Fruit fly (Drosophila melanogaster): ENCODE data around the gene Papst2.
A peak's percentile ranks its signal among the peaks of the same experiment; 100 is the strongest.

Papst2 gene

dm6 chr3L:17001055-17001454, 41.5 kb upstream of the Papst2 start (continued):
- TF ChIP-seq Neu2 (GFP tag; optimal IDR thresholded peaks at IDR 0.05; ENCODE audit: borderline replicate concordance) (no peak), jumu (GFP tag; optimal IDR thresholded peaks at IDR 0.05) (no peak), CG8388 (GFP tag; optimal IDR thresholded peaks at IDR 0.05) (no peak), hbn (GFP tag; IDR thresholded peaks at IDR 0.05; ENCODE audit: partially characterized antibody) (no peak), Scr (GFP tag; IDR thresholded peaks at IDR 0.05; ENCODE audit: partially characterized antibody) (no peak), CG4328 (GFP tag; optimal IDR thresholded peaks at IDR 0.05) (no peak), Lim3 (GFP tag; IDR thresholded peaks at IDR 0.05) (no peak), sqz (GFP tag; optimal IDR thresholded peaks at IDR 0.05) (no peak), fd96Cb (tag; optimal IDR thresholded peaks at IDR 0.05) (no peak), Hr51 (GFP tag; optimal IDR thresholded peaks at IDR 0.05) (peak in 1 of 2 experiments; percentile 8), Eip74EF (GFP tag; optimal IDR thresholded peaks at IDR 0.05) (no peak), sens-2 (GFP tag; IDR thresholded peaks at IDR 0.05) (0 out of 2 replicates have a peak, but pooled peaks have one; percentile 44), nerfin-1 (tag; optimal IDR thresholded peaks at IDR 0.05) (no peak), tgo (GFP tag; IDR thresholded peaks at IDR 0.05) (no peak), CG9437 (GFP tag; optimal IDR thresholded peaks at IDR 0.05) (no peak), sisA (GFP tag; IDR thresholded peaks at IDR 0.05) (no peak), Jarid2 (GFP tag; optimal IDR thresholded peaks at IDR 0.05) (no peak), Nf-YB (GFP tag; optimal IDR thresholded peaks at IDR 0.05) (no peak), CG5245 (GFP tag; optimal IDR thresholded peaks at IDR 0.05) (no peak), Adf1 (GFP tag; IDR thresholded peaks at IDR 0.05) (no peak)

- TF ChIP-seq CG4424 (GFP tag; optimal IDR thresholded peaks at IDR 0.05) (no peak), CG2129 (GFP tag; IDR thresholded peaks at IDR 0.05; ENCODE audit: partially characterized antibody) (no peak), sens (GFP tag) (peak; percentile 14), CG12071 (GFP tag; optimal IDR thresholded peaks at IDR 0.05) (no peak), sug (tag; optimal IDR thresholded peaks at IDR 0.05) (peak; percentile 2), btn (GFP tag; optimal IDR thresholded peaks at IDR 0.05) (no peak), dan (GFP tag; IDR thresholded peaks at IDR 0.05) (no peak), Med (GFP tag) (peak; percentile 52), Nf-YC (tag; optimal IDR thresholded peaks at IDR 0.05) (peak; percentile 10), CG9727 (GFP tag; optimal IDR thresholded peaks at IDR 0.05) (no peak), CG17802 (tag; optimal IDR thresholded peaks at IDR 0.05) (no peak), CG32532 (GFP tag; IDR thresholded peaks at IDR 0.05) (0 out of 2 replicates have a peak, but pooled peaks have one; percentile 14), CG12659 (GFP tag; optimal IDR thresholded peaks at IDR 0.05) (no peak), cwo (GFP tag; optimal IDR thresholded peaks at IDR 0.05) (peak; percentile 31), Deaf1 (tag; optimal IDR thresholded peaks at IDR 0.05) (peak; percentile 92), CG10543 (GFP tag; optimal IDR thresholded peaks at IDR 0.05) (peak; percentile 85), Dfd (GFP tag; optimal IDR thresholded peaks at IDR 0.05) (no peak), scrt (GFP tag; optimal IDR thresholded peaks at IDR 0.05) (no peak), CG31224 (GFP tag; IDR thresholded peaks at IDR 0.05) (0 out of 2 replicates have a peak, but pooled peaks have one; percentile 9), schlank (tag; optimal IDR thresholded peaks at IDR 0.05) (no peak), CG8290 (GFP tag; optimal IDR thresholded peaks at IDR 0.05) (no peak), CG8290 (tag; optimal IDR thresholded peaks at IDR 0.05) (peak in 1 of 2 experiments; percentile 55), Optix (GFP tag; IDR thresholded peaks at IDR 0.05) (0 out of 3 replicates have a peak, but pooled peaks have one; percentile 11)
Observed at dm6 chr3L:17002140-17002849, 40.3 kb upstream of the Papst2 start.

All from whole organism, embryonic.